Fruit fly (Drosophila melanogaster): ENCODE data around the gene arm.

arm gene

dm6 chrX:1854070-1854469 lies 46.4 kb downstream of the arm start:
- TF ChIP-seq psq (optimal IDR thresholded peaks at IDR 0.05) (no peak), Dll (optimal IDR thresholded peaks at IDR 0.05) (no peak), CG8478 (optimal IDR thresholded peaks at IDR 0.05) (no peak), pan (optimal IDR thresholded peaks at IDR 0.05) (no peak), usp (GFP tag; optimal IDR thresholded peaks at IDR 0.05) (no peak), EcR (GFP tag; optimal IDR thresholded peaks at IDR 0.05) (no peak)

dm6 chrX:1849914-1850313 lies 50.5 kb downstream of the arm start:
- TF ChIP-seq CG8478 (optimal IDR thresholded peaks at IDR 0.05) (no peak), EcR (GFP tag; optimal IDR thresholded peaks at IDR 0.05) (no peak), usp (GFP tag; optimal IDR thresholded peaks at IDR 0.05) (no peak)

dm6 chrX:1848624-1849198 lies 51.7 kb downstream of the arm start:
- no peak for TF ChIP-seq CG8478 (optimal IDR thresholded peaks at IDR 0.05)
- no peak for TF ChIP-seq pan (optimal IDR thresholded peaks at IDR 0.05)
- TF ChIP-seq Dll (optimal IDR thresholded peaks at IDR 0.05): no peak
- no peak for TF ChIP-seq usp (GFP tag; optimal IDR thresholded peaks at IDR 0.05)
- TF ChIP-seq psq (optimal IDR thresholded peaks at IDR 0.05): no peak

dm6 chrX:1847735-1848134 lies 52.7 kb downstream of the arm start:
- TF ChIP-seq EcR (GFP tag; optimal IDR thresholded peaks at IDR 0.05) (no peak), psq (optimal IDR thresholded peaks at IDR 0.05) (no peak), usp (GFP tag; optimal IDR thresholded peaks at IDR 0.05) (no peak), Dll (optimal IDR thresholded peaks at IDR 0.05) (no peak), CG8478 (optimal IDR thresholded peaks at IDR 0.05) (no peak), pan (optimal IDR thresholded peaks at IDR 0.05) (no peak)

dm6 chrX:1846386-1846785 lies 54.1 kb downstream of the arm start:
- no peak for TF ChIP-seq CG8478 (optimal IDR thresholded peaks at IDR 0.05)
- no peak for TF ChIP-seq pan (optimal IDR thresholded peaks at IDR 0.05)
- TF ChIP-seq usp (GFP tag; optimal IDR thresholded peaks at IDR 0.05): no peak
- TF ChIP-seq Dll (optimal IDR thresholded peaks at IDR 0.05): no peak
- TF ChIP-seq EcR (GFP tag; optimal IDR thresholded peaks at IDR 0.05): no peak
- no peak for TF ChIP-seq psq (optimal IDR thresholded peaks at IDR 0.05)

- no peak for TF ChIP-seq Dll (optimal IDR thresholded peaks at IDR 0.05)
These were observed 55.0 kb downstream of the arm start for dm6 chrX:1845413-1845951.

- TF ChIP-seq psq (optimal IDR thresholded peaks at IDR 0.05) (no peak), EcR (GFP tag; optimal IDR thresholded peaks at IDR 0.05) (no peak)
These were observed 57.6 kb downstream of the arm start for dm6 chrX:1842875-1843274.
